Worm (Caenorhabditis elegans): ENCODE data around the gene cept-1.

DNA sequence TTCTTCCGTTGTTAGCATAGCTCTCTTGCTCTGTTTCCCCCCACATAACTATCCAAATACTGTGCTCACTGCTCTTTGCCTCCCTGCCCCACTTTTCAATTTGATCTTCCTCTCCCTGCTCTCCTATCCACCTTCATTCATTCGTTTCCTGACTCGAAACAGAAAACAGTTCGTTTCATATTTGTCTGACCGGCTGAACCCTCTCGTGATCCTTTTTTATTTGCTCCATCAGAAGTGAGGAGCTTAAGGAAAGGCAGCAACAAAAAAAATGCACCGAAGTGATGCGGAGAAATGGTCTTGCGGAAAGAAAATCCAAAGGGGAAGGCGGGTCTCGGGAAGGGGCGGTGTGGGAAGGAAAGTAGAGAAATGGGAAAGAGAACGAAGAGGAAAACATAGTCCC lies 40.4 kb upstream of the cept-1 start:
- no peak for TF ChIP-seq aly-2 (tag; optimal IDR thresholded peaks at IDR 0.05)
- TF ChIP-seq nhr-25 (tag; optimal IDR thresholded peaks at IDR 0.05) = no peak
